Worm (Caenorhabditis elegans) whole organism, midembryonic: ENCODE results near the gene set-1.

Experiments
- T22C8.4 ChIP-seq: fragments of 200-800 bp; sonication (Bioruptor generic); IDR thresholded peaks from 2 replicates; pipeline ENCODE4 v1.3.6; 2022; ENCODE audit warnings: missing genetic modification characterization, missing compliant biosample characterization
- cog-1 ChIP-seq: sonication (generic microtip); optimal IDR thresholded peaks from 2 replicates; lab custom pipeline; 2016; ENCODE audit warnings: missing genetic modification characterization, missing compliant biosample characterization
- flt-1 ChIP-seq: fragments of 200-800 bp; sonication (Bioruptor generic); IDR thresholded peaks from 2 replicates; pipeline ENCODE4 v1.3.6; 2022; ENCODE audit warnings: missing genetic modification characterization, missing compliant biosample characterization
- med-1 ChIP-seq: sonication (generic microtip); optimal IDR thresholded peaks from 2 replicates; lab custom pipeline; 2017; ENCODE audit warnings: missing genetic modification characterization, mild to moderate bottlenecking, missing compliant biosample characterization, antibody characterized with exemption, missing genetic modification reagents; ENCODE audit not compliant: insufficient read depth
- ref-1 ChIP-seq: fragments of 200-800 bp; sonication (Bioruptor generic); conservative IDR thresholded peaks from 2 replicates; pipeline ENCODE4 v1.3.6; 2022; ENCODE audit warnings: missing genetic modification reagents, missing genetic modification characterization, missing compliant biosample characterization
- ztf-29 ChIP-seq: fragments of 200-800 bp; sonication (Bioruptor generic); IDR thresholded peaks from 2 replicates; pipeline ENCODE4 v1.3.6; 2022; ENCODE audit warnings: missing genetic modification reagents, missing genetic modification characterization, missing compliant biosample characterization

- TF ChIP-seq flt-1 (no peak), cog-1 (no peak), ref-1 (GFP tag; lab: Robert Waterston, UW) (no peak), med-1 (GFP tag; lab: Kevin White, UChicago) (no peak), ztf-29 (GFP tag; lab: Robert Waterston, UW) (no peak), T22C8.4 (GFP tag; lab: Robert Waterston, UW) (no peak)
Measured at ce11 chrIII:6488916-6489315, 36.7 kb upstream of the set-1 start.
